Worm (Caenorhabditis elegans): Measurements from ENCODE around the gene spn-4.

Gene spn-4

DNA sequence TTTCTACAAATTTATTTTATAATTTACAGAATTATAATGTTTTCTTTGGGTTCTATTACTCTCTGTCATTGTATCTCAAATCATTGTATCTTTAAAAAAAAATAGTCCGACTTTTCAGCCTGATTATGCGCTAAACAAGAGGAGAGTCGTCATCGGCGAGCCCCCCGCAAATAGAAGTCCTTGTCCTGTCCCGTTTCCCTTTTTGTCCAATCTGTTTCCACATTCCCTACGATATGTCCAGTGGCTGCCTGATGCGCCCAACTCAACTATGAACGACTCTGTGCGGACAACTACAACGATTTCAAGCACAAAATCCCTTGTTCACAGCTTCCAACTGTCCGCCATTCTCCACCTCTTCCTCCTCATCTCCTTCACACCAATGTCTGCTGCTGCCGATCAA lies 26.7 kb downstream of the spn-4 start, which contains the start of gene dbl-1:
Gene dbl-1, plus strand, starts transcription at position 119 of the 400 bp plus-strand sequence.
- TF ChIP-seq flt-1 (GFP tag; IDR thresholded peaks at IDR 0.05), result no peak
- no peak for TF ChIP-seq hmbx-1 (tag; optimal IDR thresholded peaks at IDR 0.05)
- TF ChIP-seq F13C5.2 (tag; optimal IDR thresholded peaks at IDR 0.05), result no peak
- TF ChIP-seq ceh-13 (GFP tag; optimal IDR thresholded peaks at IDR 0.05), result no peak
- TF ChIP-seq aly-1 (tag; optimal IDR thresholded peaks at IDR 0.05), result no peak
- TF ChIP-seq scrt-1 (GFP tag; IDR thresholded peaks at IDR 0.05), result no peak
- TF ChIP-seq tbx-11 (GFP tag; IDR thresholded peaks at IDR 0.05), result no peak
- no peak for TF ChIP-seq tra-4 (tag; optimal IDR thresholded peaks at IDR 0.05)
- TF ChIP-seq sea-1 (GFP tag; conservative IDR thresholded peaks at IDR 0.05), result no peak
- TF ChIP-seq hnd-1 (tag; optimal IDR thresholded peaks at IDR 0.05), result no peak
- TF ChIP-seq ama-1 (optimal IDR thresholded peaks at IDR 0.05), result no peak
- TF ChIP-seq ets-7 (tag; optimal IDR thresholded peaks at IDR 0.05), result no peak
- no peak for TF ChIP-seq ceh-36 (tag; optimal IDR thresholded peaks at IDR 0.05)
- no peak for TF ChIP-seq pes-1 (GFP tag; IDR thresholded peaks at IDR 0.05)
- no peak for TF ChIP-seq tbx-37 (GFP tag; conservative IDR thresholded peaks at IDR 0.05)
- no peak for TF ChIP-seq hmg-4 (GFP tag; optimal IDR thresholded peaks at IDR 0.05)
- TF ChIP-seq B0310.2 (tag; optimal IDR thresholded peaks at IDR 0.05), result no peak

DNA sequence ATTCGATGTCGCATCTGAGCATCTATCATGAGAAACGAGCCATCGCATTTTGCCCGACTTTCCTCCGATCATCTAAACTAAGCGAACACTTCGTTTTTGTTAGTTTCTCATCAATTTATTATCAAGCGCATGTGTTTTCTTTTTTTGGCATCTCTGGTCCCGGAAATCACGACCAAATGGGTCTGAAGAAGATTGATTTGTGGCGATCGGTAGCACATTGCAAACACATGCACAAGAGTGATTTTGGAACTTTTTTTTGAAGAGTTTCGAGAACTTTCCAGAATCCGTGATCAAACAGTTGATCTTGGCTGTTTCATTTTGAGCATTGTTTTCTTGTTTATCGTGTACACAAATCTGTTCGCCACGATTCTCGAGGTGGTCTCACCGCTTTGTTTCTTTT lies 31.4 kb downstream of the spn-4 start:
- no peak for TF ChIP-seq hmbx-1 (tag; optimal IDR thresholded peaks at IDR 0.05)
- TF ChIP-seq scrt-1 (GFP tag; IDR thresholded peaks at IDR 0.05), result no peak
- no peak for TF ChIP-seq hmg-4 (GFP tag; optimal IDR thresholded peaks at IDR 0.05)

DNA sequence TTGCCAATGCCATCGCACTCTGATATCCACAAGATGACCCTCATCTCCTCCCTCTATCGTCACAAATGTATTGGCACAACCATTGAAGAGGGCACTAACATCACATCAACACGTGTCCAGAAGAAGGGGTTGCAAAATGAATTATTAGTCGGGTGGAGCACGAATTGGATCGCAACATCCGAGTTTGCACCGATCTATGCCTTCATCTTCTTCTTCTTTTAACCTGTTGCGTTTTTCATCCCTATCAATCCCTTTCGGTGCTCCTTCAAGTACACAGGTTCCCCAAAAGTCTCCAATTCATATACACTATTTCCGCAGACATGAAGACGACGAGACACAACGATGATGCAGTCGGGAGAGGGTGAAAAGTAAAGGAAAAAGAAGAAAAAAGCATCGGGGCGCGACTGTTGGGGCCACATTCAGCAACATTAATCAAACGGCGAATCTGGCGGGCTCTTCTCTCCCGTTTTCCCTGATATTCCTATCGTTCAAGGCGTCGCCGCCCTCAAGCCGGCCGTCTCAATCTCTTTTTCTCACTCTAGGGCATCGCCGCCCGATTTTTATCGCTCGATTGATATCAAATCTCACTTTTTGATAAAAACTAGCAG lies 33.1 kb downstream of the spn-4 start:
- TF ChIP-seq hmbx-1 (tag; optimal IDR thresholded peaks at IDR 0.05), result no peak
- no peak for TF ChIP-seq aly-1 (tag; optimal IDR thresholded peaks at IDR 0.05)
- TF ChIP-seq tbx-11 (GFP tag; IDR thresholded peaks at IDR 0.05), result no peak
- no peak for TF ChIP-seq ceh-36 (tag; optimal IDR thresholded peaks at IDR 0.05)
- no peak for TF ChIP-seq scrt-1 (GFP tag; IDR thresholded peaks at IDR 0.05)
- TF ChIP-seq F13C5.2 (tag; optimal IDR thresholded peaks at IDR 0.05), result no peak
- no peak for TF ChIP-seq flt-1 (GFP tag; IDR thresholded peaks at IDR 0.05)
- TF ChIP-seq pes-1 (GFP tag; IDR thresholded peaks at IDR 0.05), result no peak
- no peak for TF ChIP-seq hnd-1 (tag; optimal IDR thresholded peaks at IDR 0.05)
- no peak for TF ChIP-seq ama-1 (optimal IDR thresholded peaks at IDR 0.05)
- no peak for TF ChIP-seq ets-7 (tag; optimal IDR thresholded peaks at IDR 0.05)
- TF ChIP-seq tra-4 (tag; optimal IDR thresholded peaks at IDR 0.05), result no peak
- no peak for TF ChIP-seq ceh-13 (GFP tag; optimal IDR thresholded peaks at IDR 0.05)
- no peak for TF ChIP-seq B0310.2 (tag; optimal IDR thresholded peaks at IDR 0.05)
- TF ChIP-seq tbx-37 (GFP tag; conservative IDR thresholded peaks at IDR 0.05), result no peak
- TF ChIP-seq hmg-4 (GFP tag; optimal IDR thresholded peaks at IDR 0.05), result no peak
- no peak for TF ChIP-seq sea-1 (GFP tag; conservative IDR thresholded peaks at IDR 0.05)

DNA sequence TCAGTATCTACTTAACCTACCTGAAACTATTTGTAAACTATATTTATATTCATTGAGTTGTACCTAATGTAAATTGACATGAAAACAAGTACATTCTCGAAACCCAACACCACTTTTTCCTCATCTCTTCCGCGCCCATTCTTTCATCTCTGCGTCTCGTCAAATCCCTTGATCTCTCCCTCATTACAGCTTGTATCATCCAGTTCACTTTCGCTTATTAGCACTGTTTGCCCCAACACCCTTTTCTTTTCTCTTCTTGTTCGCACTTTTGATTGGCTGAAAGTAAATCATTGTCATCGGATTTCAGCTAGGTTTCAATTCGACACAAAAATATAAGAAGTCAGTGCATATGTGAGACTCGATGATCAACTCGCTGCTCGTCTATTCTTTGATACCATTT lies 39.9 kb downstream of the spn-4 start, which contains the start of gene T25F10.3:
Gene T25F10.3, plus strand, starts transcription at position 308 of the 400 bp plus-strand sequence.
- TF ChIP-seq flt-1 (GFP tag; IDR thresholded peaks at IDR 0.05), result no peak
- TF ChIP-seq aly-1 (tag; optimal IDR thresholded peaks at IDR 0.05), result no peak
- no peak for TF ChIP-seq hmg-4 (GFP tag; optimal IDR thresholded peaks at IDR 0.05)
- TF ChIP-seq tra-4 (tag; optimal IDR thresholded peaks at IDR 0.05), result no peak
- no peak for TF ChIP-seq sea-1 (GFP tag; conservative IDR thresholded peaks at IDR 0.05)
- TF ChIP-seq scrt-1 (GFP tag; IDR thresholded peaks at IDR 0.05), result no peak
- no peak for TF ChIP-seq B0310.2 (tag; optimal IDR thresholded peaks at IDR 0.05)

DNA sequence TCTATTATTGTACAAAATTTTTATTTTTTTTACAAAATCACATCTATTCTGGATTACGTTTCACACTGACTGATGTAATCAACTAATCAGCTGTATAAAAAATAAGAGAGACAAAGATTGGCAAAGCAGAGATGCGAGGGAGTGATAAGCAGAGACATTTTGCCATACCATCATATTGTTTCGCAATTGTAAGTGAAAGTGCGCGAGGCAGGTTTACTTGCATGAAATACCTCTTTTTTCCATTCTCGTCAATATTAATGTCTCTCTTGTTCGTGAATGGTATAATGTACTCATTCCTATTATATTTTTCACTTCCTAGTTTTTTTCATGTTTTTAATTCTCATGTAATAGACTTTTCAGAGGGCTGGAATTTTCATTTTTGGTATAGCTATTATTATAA lies 47.8 kb downstream of the spn-4 start:
- TF ChIP-seq tbx-37 (GFP tag; conservative IDR thresholded peaks at IDR 0.05), result no peak
- no peak for TF ChIP-seq flt-1 (GFP tag; IDR thresholded peaks at IDR 0.05)
- no peak for TF ChIP-seq ama-1 (optimal IDR thresholded peaks at IDR 0.05)
- TF ChIP-seq hnd-1 (tag; optimal IDR thresholded peaks at IDR 0.05), result no peak
- TF ChIP-seq ceh-36 (tag; optimal IDR thresholded peaks at IDR 0.05), result no peak
- no peak for TF ChIP-seq ceh-13 (GFP tag; optimal IDR thresholded peaks at IDR 0.05)

DNA sequence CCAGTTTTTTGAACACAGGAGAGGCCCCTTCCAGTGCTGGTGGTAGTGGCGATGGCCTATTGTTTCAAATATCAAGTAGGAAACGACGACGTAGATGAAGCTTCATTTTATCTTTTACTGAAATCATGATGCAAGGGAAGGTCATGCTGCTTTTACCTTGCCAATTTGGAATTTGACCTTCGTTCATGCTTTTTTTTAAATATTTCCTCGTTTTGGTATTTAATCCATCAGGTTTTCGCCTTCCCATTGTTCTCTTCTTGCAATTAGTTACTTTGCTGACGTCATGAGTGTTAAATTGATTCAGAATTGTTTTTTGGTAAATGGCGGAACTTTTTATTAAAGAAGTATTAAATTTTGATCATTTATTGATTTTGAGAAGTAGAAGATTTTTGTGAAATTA lies 48.6 kb downstream of the spn-4 start:
- TF ChIP-seq hnd-1 (tag; optimal IDR thresholded peaks at IDR 0.05) (no peak), B0310.2 (tag; optimal IDR thresholded peaks at IDR 0.05) (no peak), ceh-36 (tag; optimal IDR thresholded peaks at IDR 0.05) (no peak), F13C5.2 (tag; optimal IDR thresholded peaks at IDR 0.05) (no peak), hmbx-1 (tag; optimal IDR thresholded peaks at IDR 0.05) (no peak), ama-1 (optimal IDR thresholded peaks at IDR 0.05) (no peak), sea-1 (GFP tag; conservative IDR thresholded peaks at IDR 0.05) (no peak), tbx-37 (GFP tag; conservative IDR thresholded peaks at IDR 0.05) (no peak), scrt-1 (GFP tag; IDR thresholded peaks at IDR 0.05) (no peak), tbx-11 (GFP tag; IDR thresholded peaks at IDR 0.05) (no peak), hmg-4 (GFP tag; optimal IDR thresholded peaks at IDR 0.05) (no peak), flt-1 (GFP tag; IDR thresholded peaks at IDR 0.05) (no peak), tra-4 (tag; optimal IDR thresholded peaks at IDR 0.05) (no peak), ets-7 (tag; optimal IDR thresholded peaks at IDR 0.05) (no peak), aly-1 (tag; optimal IDR thresholded peaks at IDR 0.05) (no peak)
